Worm (Caenorhabditis elegans): ENCODE results near the gene C25D7.5.
A peak's percentile ranks its signal among the peaks of the same experiment; 100 is the strongest.

The C25D7.5 gene

ce11 chrV:15059534-15059933 is 7.1 kb downstream of the C25D7.5 start, which contains the start of the genes mcm-3 and C25D7.15 (continued):
- TF ChIP-seq attf-4 (tag; optimal IDR thresholded peaks at IDR 0.05) (no peak), nhr-48 (tag; optimal IDR thresholded peaks at IDR 0.05) (peak; percentile 12), daf-16 (GFP tag; optimal IDR thresholded peaks at IDR 0.05) (no peak), daf-16 (tag; optimal IDR thresholded peaks at IDR 0.05) (peak; percentile 70), cey-2 (tag; optimal IDR thresholded peaks at IDR 0.05; ENCODE audit: borderline replicate concordance, insufficient read depth) (no peak), unc-130 (GFP tag; optimal IDR thresholded peaks at IDR 0.05) (peak; percentile 25), saeg-2 (GFP tag; IDR thresholded peaks at IDR 0.05) (no peak), mxl-3 (GFP tag; optimal IDR thresholded peaks at IDR 0.05) (no peak), fos-1 (tag; optimal IDR thresholded peaks at IDR 0.05) (no peak), zfp-3 (GFP tag; conservative IDR thresholded peaks at IDR 0.05) (no peak), lin-38 (GFP tag; IDR thresholded peaks at IDR 0.05) (peak; percentile 66), spr-1 (tag; optimal IDR thresholded peaks at IDR 0.05) (no peak), ceh-20 (GFP tag; IDR thresholded peaks at IDR 0.05) (no peak), ztf-7 (tag; optimal IDR thresholded peaks at IDR 0.05) (no peak), dpl-1 (GFP tag; optimal IDR thresholded peaks at IDR 0.05) (peak; percentile 85), lim-7 (GFP tag; IDR thresholded peaks at IDR 0.05) (no peak), ama-1 (optimal IDR thresholded peaks at IDR 0.05) (no peak)

- no peak for TF ChIP-seq ctbp-1 (GFP tag; IDR thresholded peaks at IDR 0.05)
- TF ChIP-seq egl-27 (tag; optimal IDR thresholded peaks at IDR 0.05) = no peak
- TF ChIP-seq sdz-12 (GFP tag; optimal IDR thresholded peaks at IDR 0.05) = no peak
- no peak for TF ChIP-seq F26F4.8 (GFP tag; conservative IDR thresholded peaks at IDR 0.05)
- TF ChIP-seq ceh-28 (tag; optimal IDR thresholded peaks at IDR 0.05) = no peak
- no peak for TF ChIP-seq nhr-48 (tag; optimal IDR thresholded peaks at IDR 0.05)
- no peak for TF ChIP-seq F10B5.3 (tag; optimal IDR thresholded peaks at IDR 0.05)
- TF ChIP-seq F37D6.2 (tag; optimal IDR thresholded peaks at IDR 0.05) = no peak
- TF ChIP-seq ceh-62 (tag; optimal IDR thresholded peaks at IDR 0.05) = no peak
- TF ChIP-seq unc-62 (GFP tag; optimal IDR thresholded peaks at IDR 0.05 in 1 of 2) = peak in 1 of 2 experiments; percentile 18
- TF ChIP-seq unc-62 (tag; optimal IDR thresholded peaks at IDR 0.05) = no peak
- TF ChIP-seq madf-9 (GFP tag; conservative IDR thresholded peaks at IDR 0.05) = no peak
- no peak for TF ChIP-seq Y5F2A.4 (GFP tag; optimal IDR thresholded peaks at IDR 0.05)
- peak; percentile 73 for TF ChIP-seq aha-1 (tag)
- TF ChIP-seq arid-1 (GFP tag; conservative IDR thresholded peaks at IDR 0.05) = no peak
- no peak for TF ChIP-seq nhr-76 (tag; optimal IDR thresholded peaks at IDR 0.05)
- TF ChIP-seq spr-3 (GFP tag; optimal IDR thresholded peaks at IDR 0.05) = no peak
Measured at ce11 chrV:15060595-15060994, 8.1 kb downstream of the C25D7.5 start.

ce11 chrV:15063987-15064386 is 11.5 kb downstream of the C25D7.5 start, which contains the start of gene rap-2:
rap-2 (minus strand) TSS chrV:15064087.
- TF ChIP-seq dve-1 (tag; optimal IDR thresholded peaks at IDR 0.05; ENCODE audit: insufficient read depth) (no peak), mdl-1 (tag; optimal IDR thresholded peaks at IDR 0.05) (no peak), nhr-48 (tag; optimal IDR thresholded peaks at IDR 0.05) (no peak), dmd-9 (GFP tag; IDR thresholded peaks at IDR 0.05) (no peak), T20F7.1 (GFP tag; optimal IDR thresholded peaks at IDR 0.05) (no peak), dpl-1 (GFP tag; optimal IDR thresholded peaks at IDR 0.05) (no peak), lsy-2 (tag; optimal IDR thresholded peaks at IDR 0.05) (no peak), lim-7 (GFP tag; IDR thresholded peaks at IDR 0.05) (no peak), F37D6.2 (tag; optimal IDR thresholded peaks at IDR 0.05) (no peak), tra-1 (GFP tag; IDR thresholded peaks at IDR 0.05) (no peak), ZK546.5 (tag; optimal IDR thresholded peaks at IDR 0.05) (no peak), fkh-10 (GFP tag; optimal IDR thresholded peaks at IDR 0.05) (no peak), mep-1 (tag; optimal IDR thresholded peaks at IDR 0.05) (no peak)
